Worm (Caenorhabditis elegans): ENCODE data around the gene arrd-1.
"Not testable (repeated sequence)": the region's sequence is repeated elsewhere in the genome, so short reads cannot be mapped to it uniquely, and the experiment has no call there.

The arrd-1 gene

DNA sequence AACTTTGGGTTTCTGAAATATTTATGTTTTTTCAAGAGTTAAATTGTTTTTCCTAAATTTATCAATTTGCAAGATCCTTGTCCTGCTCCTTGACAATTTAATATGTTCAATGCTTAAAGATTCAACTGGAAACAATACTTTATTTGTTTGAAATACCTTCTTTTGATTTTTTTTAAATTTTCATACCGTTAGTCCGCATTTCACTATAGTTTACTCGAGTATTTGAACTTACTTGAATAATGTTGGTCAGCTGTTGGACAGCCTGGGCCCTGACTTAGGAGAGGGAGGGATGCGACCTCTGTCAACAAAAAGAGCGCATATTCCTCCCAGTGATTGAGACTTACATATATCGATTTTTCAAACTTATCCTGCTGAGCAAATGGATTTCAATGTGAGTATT, 21.3 kb upstream of the arrd-1 start, which contains the start of gene W04H10.5:
Gene W04H10.5, plus strand, starts transcription at position 301 of the 400 bp plus-strand sequence.
- TF ChIP-seq ceh-48 (tag; optimal IDR thresholded peaks at IDR 0.05) (no peak), ceh-34 (tag; optimal IDR thresholded peaks at IDR 0.05) (no peak), npax-4 (tag; optimal IDR thresholded peaks at IDR 0.05) (no peak), K02D7.2 (tag; optimal IDR thresholded peaks at IDR 0.05) (no peak), ceh-2 (tag; optimal IDR thresholded peaks at IDR 0.05) (no peak), ceh-45 (GFP tag; IDR thresholded peaks at IDR 0.05) (no peak), fkh-10 (GFP tag; optimal IDR thresholded peaks at IDR 0.05) (no peak), lim-6 (tag; optimal IDR thresholded peaks at IDR 0.05) (no peak), hlh-13 (GFP tag; optimal IDR thresholded peaks at IDR 0.05) (no peak), tbx-2 (tag; optimal IDR thresholded peaks at IDR 0.05) (no peak), pat-9 (tag; optimal IDR thresholded peaks at IDR 0.05) (no peak)

DNA sequence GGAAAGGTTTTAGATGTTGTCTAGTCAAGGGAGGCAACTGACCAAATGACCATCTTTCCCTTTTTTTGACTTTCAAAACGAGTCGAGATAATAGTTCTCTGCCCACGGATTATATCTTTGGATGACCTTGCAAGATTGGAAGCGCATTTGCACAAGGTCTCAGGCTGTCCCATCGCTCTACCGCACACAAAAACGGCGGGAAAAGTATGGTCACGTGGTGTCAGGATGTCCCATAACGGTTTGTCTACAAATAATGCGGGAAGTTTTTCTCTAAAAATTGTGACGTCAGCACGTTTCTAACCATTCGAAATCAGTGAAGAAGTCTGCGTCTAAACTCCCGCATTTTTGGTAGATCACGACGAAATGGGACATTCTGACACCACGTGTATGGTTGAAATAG, 19.0 kb upstream of the arrd-1 start, which contains the start of gene W04H10.6:
Gene W04H10.6, minus strand, starts transcription at position 101 of the 400 bp plus-strand sequence.
- peak; percentile 18 for TF ChIP-seq hlh-30 (tag; optimal IDR thresholded peaks at IDR 0.05; ENCODE audit: insufficient read depth)
- TF ChIP-seq ets-4 (tag; optimal IDR thresholded peaks at IDR 0.05): no peak
- no peak for TF ChIP-seq fax-1 (tag; optimal IDR thresholded peaks at IDR 0.05)

DNA sequence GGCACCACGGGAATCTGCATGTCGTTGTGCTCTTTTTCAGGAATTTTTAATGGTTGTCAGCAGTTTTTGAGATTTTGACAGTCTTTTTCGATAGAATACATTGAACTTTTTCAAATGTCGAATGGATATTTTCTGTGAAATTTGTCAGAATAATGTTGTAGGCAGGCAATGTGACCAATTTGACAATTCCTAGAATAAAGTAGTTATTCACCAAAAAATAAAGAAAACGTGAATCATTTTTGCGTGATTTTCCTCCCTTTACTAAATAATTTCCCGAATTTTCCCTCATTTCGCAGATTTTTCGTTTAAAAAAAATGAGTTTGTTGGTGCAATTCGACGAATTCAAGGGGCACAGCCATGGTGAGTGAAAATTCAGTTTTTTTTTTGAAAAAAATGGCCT, 18.5 kb upstream of the arrd-1 start, which contains the start of gene W04H10.1:
Gene W04H10.1, plus strand, starts transcription at position 301 of the 400 bp plus-strand sequence.
- TF ChIP-seq sox-2 (GFP tag; IDR thresholded peaks at IDR 0.05) (no peak), ceh-14 (tag; optimal IDR thresholded peaks at IDR 0.05) (no peak), che-1 (tag; optimal IDR thresholded peaks at IDR 0.05) (no peak), ceh-9 (tag; optimal IDR thresholded peaks at IDR 0.05) (no peak), hlh-15 (tag; optimal IDR thresholded peaks at IDR 0.05) (no peak), tbx-2 (tag; optimal IDR thresholded peaks at IDR 0.05) (no peak), nhr-11 (tag; optimal IDR thresholded peaks at IDR 0.05) (no peak), sox-4 (tag; optimal IDR thresholded peaks at IDR 0.05) (no peak), elt-2 (tag; optimal IDR thresholded peaks at IDR 0.05) (no peak)

DNA sequence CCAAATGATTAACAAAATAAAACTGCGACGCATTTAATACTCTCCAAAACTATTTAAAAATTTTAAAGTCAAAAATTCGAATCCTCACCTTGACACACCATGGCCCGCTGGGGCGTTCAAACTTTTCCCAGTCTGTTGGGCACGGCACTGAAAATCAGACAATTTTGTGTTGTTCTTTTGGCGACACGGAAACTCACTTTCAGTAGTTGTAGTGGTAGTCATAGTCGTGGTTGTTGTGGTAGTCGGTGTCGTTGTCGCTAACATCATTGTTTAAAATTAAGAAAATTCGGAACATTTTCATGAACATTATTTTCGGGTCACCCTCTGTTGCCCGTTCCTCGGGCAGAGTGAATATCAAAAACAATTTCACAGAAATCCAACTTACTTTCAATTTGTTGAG, 14.9 kb upstream of the arrd-1 start, which contains the start of gene clec-118:
Gene clec-118, minus strand, starts transcription at position 101 of the 400 bp plus-strand sequence.
- not testable (repeated sequence) for TF ChIP-seq madf-2 (tag; optimal IDR thresholded peaks at IDR 0.05); unc-3 (GFP tag; conservative IDR thresholded peaks at IDR 0.05); unc-3 (tag; optimal IDR thresholded peaks at IDR 0.05); eyg-1 (tag; optimal IDR thresholded peaks at IDR 0.05)

DNA sequence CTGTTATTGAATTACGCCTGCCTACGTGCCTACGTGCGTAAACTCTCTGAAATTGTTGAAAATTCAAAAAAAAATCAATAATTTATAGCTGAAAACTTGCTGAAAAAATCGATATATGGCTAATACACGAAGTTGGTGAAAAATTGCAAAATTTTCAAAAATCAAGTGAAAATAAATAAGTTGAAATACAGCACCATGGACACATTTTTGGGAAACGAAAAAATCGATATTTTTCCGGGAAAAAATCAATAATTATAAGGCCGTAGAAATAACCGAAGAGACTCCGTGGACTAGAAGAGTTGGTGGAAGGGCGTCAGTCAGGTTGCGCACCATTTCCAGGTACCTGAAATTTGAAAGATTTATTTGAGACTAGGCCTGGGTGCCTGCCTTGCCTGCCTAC, 12.6 kb upstream of the arrd-1 start:
- TF ChIP-seq ceh-19 (GFP tag; optimal IDR thresholded peaks at IDR 0.05) (no peak), ceh-48 (tag; optimal IDR thresholded peaks at IDR 0.05) (peak; percentile 48)

DNA sequence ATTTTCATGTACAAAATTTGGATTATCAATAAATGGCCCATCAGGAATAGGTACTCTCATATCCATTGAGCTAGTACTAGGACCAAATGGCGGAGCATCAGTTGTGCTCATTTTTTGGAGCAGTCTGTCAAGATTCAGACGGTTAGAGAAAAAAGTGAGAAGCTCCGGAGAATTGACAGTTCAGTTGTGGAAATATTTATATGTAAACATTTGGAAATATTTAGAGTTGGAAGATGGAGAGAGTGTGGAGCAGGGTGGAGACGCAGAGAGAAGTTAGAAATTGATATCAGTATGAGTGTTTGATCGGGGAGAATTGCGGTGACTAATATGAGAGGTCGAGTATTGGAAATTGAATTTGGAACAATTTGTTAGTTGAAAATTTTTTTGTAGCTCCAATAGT, 6.2 kb upstream of the arrd-1 start:
- TF ChIP-seq pqm-1 (tag; optimal IDR thresholded peaks at IDR 0.05): no peak
- TF ChIP-seq zip-5 (tag; optimal IDR thresholded peaks at IDR 0.05): no peak
- TF ChIP-seq ceh-19 (GFP tag; optimal IDR thresholded peaks at IDR 0.05): no peak
- no peak for TF ChIP-seq ceh-48 (tag; optimal IDR thresholded peaks at IDR 0.05)
- TF ChIP-seq pat-9 (tag; optimal IDR thresholded peaks at IDR 0.05): no peak

DNA sequence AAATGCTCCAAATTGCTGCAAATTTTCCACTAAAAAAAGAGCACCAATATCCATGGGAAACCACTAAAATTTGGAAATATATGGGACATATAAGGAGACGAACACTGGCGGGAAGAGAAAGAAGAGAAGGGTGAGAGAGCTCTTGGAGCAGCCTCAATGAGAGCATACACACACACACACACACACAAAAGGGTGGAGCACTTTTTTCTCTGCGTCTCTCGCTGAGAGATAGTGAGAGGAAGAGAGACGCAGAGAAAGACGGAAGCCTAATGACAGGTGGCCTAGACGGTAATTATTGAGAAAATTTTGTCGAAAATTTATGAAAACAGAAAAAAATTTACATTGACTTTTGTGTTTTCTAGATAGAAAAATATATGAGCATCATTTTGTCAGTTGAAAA, 4.8 kb upstream of the arrd-1 start:
- TF ChIP-seq unc-55 (GFP tag; optimal IDR thresholded peaks at IDR 0.05) (peak; percentile 26), pqm-1 (tag; optimal IDR thresholded peaks at IDR 0.05) (no peak), rnt-1 (tag; optimal IDR thresholded peaks at IDR 0.05) (no peak), tbx-2 (tag; optimal IDR thresholded peaks at IDR 0.05) (no peak), ceh-31 (tag; optimal IDR thresholded peaks at IDR 0.05) (peak; percentile 26), ets-4 (tag; optimal IDR thresholded peaks at IDR 0.05) (no peak), ceh-34 (tag; optimal IDR thresholded peaks at IDR 0.05) (peak; percentile 53), nfya-1 (tag; optimal IDR thresholded peaks at IDR 0.05) (peak; percentile 45)
